Worm (Caenorhabditis elegans) whole organism, L1 larva: Measurements from ENCODE around the gene slc-17.7.

Source experiments
- C16A3.4 ChIP-seq: fragments of 150-350 bp; optimal IDR thresholded peaks from 2 replicates; lab custom pipeline; 2014; ENCODE audit warnings: missing biosample characterization, missing genetic modification characterization
- aha-1 ChIP-seq: fragments of 150-350 bp; optimal IDR thresholded peaks from 2 replicates; lab custom pipeline; 2014; ENCODE audit warnings: missing biosample characterization, missing genetic modification characterization
- alr-1 ChIP-seq: fragments of 200-800 bp; sonication (Bioruptor generic); optimal IDR thresholded peaks from 2 replicates; lab custom pipeline; 2018; ENCODE audit warnings: borderline replicate concordance, mild to moderate bottlenecking, missing genetic modification characterization, missing compliant biosample characterization
- aly-2 ChIP-seq: fragments of 150-350 bp; optimal IDR thresholded peaks from 2 replicates; lab custom pipeline; 2014; ENCODE audit warnings: missing biosample characterization, missing genetic modification characterization
- ama-1 ChIP-seq: fragments of 150-350 bp; optimal IDR thresholded peaks from 2 replicates; lab custom pipeline; 2014
- blmp-1 ChIP-seq: fragments of 150-350 bp; optimal IDR thresholded peaks from 2 replicates; lab custom pipeline; 2014; ENCODE audit warnings: missing biosample characterization, missing genetic modification characterization
- ceh-8 ChIP-seq: fragments of 200-800 bp; sonication (Bioruptor generic); optimal IDR thresholded peaks from 2 replicates; lab custom pipeline; 2018; ENCODE audit warnings: mild to moderate bottlenecking, missing genetic modification characterization, moderate library complexity, missing compliant biosample characterization
- ceh-82 ChIP-seq, 3 experiments: fragments of 150-350 bp in 1 of 3; sonication (generic microtip) in 2 of 3; optimal IDR thresholded peaks; 2 replicates each; lab custom pipeline; 2014 to 2017; ENCODE audit warnings: missing biosample characterization in 3 of 3, missing genetic modification characterization in 3 of 3
- ceh-90 ChIP-seq: sonication (generic microtip); optimal IDR thresholded peaks from 2 replicates; lab custom pipeline; 2016; ENCODE audit warnings: missing genetic modification characterization, missing compliant biosample characterization
- dpl-1 ChIP-seq, 3 experiments: fragments of 150-350 bp in 2 of 3; sonication (generic microtip) in 1 of 3; optimal IDR thresholded peaks; 2 replicates each; lab custom pipeline; 2014 to 2017; ENCODE audit warnings: missing biosample characterization in 3 of 3, missing genetic modification characterization in 3 of 3, missing genetic modification reagents in 3 of 3
- dsc-1 ChIP-seq: sonication (generic microtip); optimal IDR thresholded peaks from 2 replicates; lab custom pipeline; 2016; ENCODE audit warnings: mild to moderate bottlenecking, missing genetic modification characterization, missing compliant biosample characterization
- efl-1 ChIP-seq, 4 experiments: fragments of 150-350 bp; optimal IDR thresholded peaks in 3 of 4; peaks in 1 of 4; 1 replicate in 1 of 4; 2 replicates in 3 of 4; lab custom pipeline; 2014; ENCODE audit warnings: missing biosample characterization in 2 of 4, missing genetic modification characterization in 2 of 4, missing genetic modification reagents in 2 of 4
- egl-27 ChIP-seq, 2 experiments: fragments of 150-350 bp in 1 of 2; sonication (generic microtip); optimal IDR thresholded peaks; 3 replicates each; lab custom pipeline; 2017 to 2018; ENCODE audit warnings: missing biosample characterization in 2 of 2, missing genetic modification characterization in 2 of 2, missing genetic modification reagents in 2 of 2
- elt-2 ChIP-seq: sonication (generic microtip); optimal IDR thresholded peaks from 2 replicates; lab custom pipeline; 2016; ENCODE audit warnings: missing genetic modification characterization, mild to moderate bottlenecking, inconsistent platforms, missing compliant biosample characterization, missing genetic modification reagents
- elt-3 ChIP-seq, 6 experiments: fragments of 150-350 bp in 1 of 6; sonication (generic microtip); optimal IDR thresholded peaks; 2 replicates each; lab custom pipeline; 2017 to 2018; ENCODE audit warnings: missing biosample characterization in 6 of 6, missing genetic modification characterization in 6 of 6, inconsistent platforms in 1 of 6
- fkh-4 ChIP-seq: sonication (generic microtip); optimal IDR thresholded peaks from 2 replicates; lab custom pipeline; 2016; ENCODE audit warnings: missing compliant biosample characterization, missing genetic modification characterization, borderline replicate concordance
- fkh-8 ChIP-seq: sonication (generic microtip); optimal IDR thresholded peaks from 2 replicates; lab custom pipeline; 2016; ENCODE audit warnings: mild to moderate bottlenecking, missing genetic modification characterization, missing compliant biosample characterization
- hlh-4 ChIP-seq: sonication (generic microtip); optimal IDR thresholded peaks from 2 replicates; lab custom pipeline; 2016; ENCODE audit warnings: mild to moderate bottlenecking, missing genetic modification characterization, missing compliant biosample characterization
- irx-1 ChIP-seq: sonication (generic microtip); optimal IDR thresholded peaks from 2 replicates; lab custom pipeline; 2016; ENCODE audit warnings: missing genetic modification characterization, missing compliant biosample characterization
- isw-1 ChIP-seq: fragments of 200-800 bp; sonication (Bioruptor generic); IDR thresholded peaks from 2 replicates; pipeline ENCODE4 v1.3.6; 2022; ENCODE audit warnings: missing genetic modification characterization, missing compliant biosample characterization
- lin-14 ChIP-seq: fragments of 200-800 bp; sonication (Bioruptor generic); optimal IDR thresholded peaks from 2 replicates; lab custom pipeline; 2018; ENCODE audit warnings: mild to moderate bottlenecking, missing genetic modification characterization, moderate library complexity, missing compliant biosample characterization
- lin-35 ChIP-seq, 2 experiments: fragments of 150-350 bp; optimal IDR thresholded peaks; 2 replicates each; lab custom pipeline; 2014; ENCODE audit warnings: missing biosample characterization in 2 of 2, missing genetic modification characterization in 2 of 2, missing genetic modification reagents in 2 of 2
- lin-39 ChIP-seq: fragments of 150-350 bp; optimal IDR thresholded peaks from 2 replicates; lab custom pipeline; 2014; ENCODE audit warnings: missing biosample characterization, missing genetic modification reagents, missing genetic modification characterization
- lir-3 ChIP-seq: sonication (generic microtip); optimal IDR thresholded peaks from 2 replicates; lab custom pipeline; 2016; ENCODE audit warnings: mild to moderate bottlenecking, missing genetic modification characterization, moderate library complexity, missing compliant biosample characterization; ENCODE audit not compliant: poor library complexity
- lsy-2 ChIP-seq, 2 experiments: fragments of 150-350 bp; optimal IDR thresholded peaks; 2 replicates each; lab custom pipeline; 2014; ENCODE audit warnings: missing biosample characterization in 2 of 2, missing genetic modification characterization in 2 of 2
- mdl-1 ChIP-seq, 2 experiments: fragments of 150-350 bp; optimal IDR thresholded peaks; 2 replicates each; lab custom pipeline; 2014 to 2017; ENCODE audit warnings: missing biosample characterization in 2 of 2, missing genetic modification characterization in 2 of 2, inconsistent platforms in 1 of 2
- mef-2 ChIP-seq: fragments of 150-350 bp; optimal IDR thresholded peaks from 2 replicates; lab custom pipeline; 2014; ENCODE audit warnings: missing biosample characterization, missing genetic modification characterization
- nhr-19 ChIP-seq: fragments of 200-800 bp; sonication (Bioruptor generic); conservative IDR thresholded peaks from 2 replicates; pipeline ENCODE4 v1.3.6; 2022; ENCODE audit warnings: missing genetic modification characterization, missing compliant biosample characterization
- nhr-28 ChIP-seq: fragments of 150-350 bp; optimal IDR thresholded peaks from 2 replicates; lab custom pipeline; 2014; ENCODE audit warnings: missing biosample characterization, missing genetic modification characterization
- nhr-71 ChIP-seq: sonication (generic microtip); optimal IDR thresholded peaks from 2 replicates; lab custom pipeline; 2016; ENCODE audit warnings: mild to moderate bottlenecking, missing genetic modification characterization, moderate library complexity, missing compliant biosample characterization
- nhr-84 ChIP-seq: sonication (generic microtip); optimal IDR thresholded peaks from 2 replicates; lab custom pipeline; 2017; ENCODE audit warnings: missing biosample characterization, missing genetic modification characterization
- nhr-85 ChIP-seq: sonication (generic microtip); peaks from one replicate; lab custom pipeline; 2016; ENCODE audit warnings: missing genetic modification characterization, inconsistent platforms, missing compliant biosample characterization
- pag-3 ChIP-seq: sonication (generic microtip); optimal IDR thresholded peaks from 2 replicates; lab custom pipeline; 2017; ENCODE audit warnings: missing genetic modification characterization, mild to moderate bottlenecking, missing compliant biosample characterization, antibody characterized with exemption, borderline replicate concordance; ENCODE audit not compliant: insufficient read depth
- pax-3 ChIP-seq: fragments of 200-800 bp; sonication (Bioruptor generic); optimal IDR thresholded peaks from 2 replicates; lab custom pipeline; 2018; ENCODE audit warnings: mild to moderate bottlenecking, missing genetic modification characterization, moderate library complexity, missing compliant biosample characterization
- rnt-1 ChIP-seq: sonication (generic microtip); optimal IDR thresholded peaks from 2 replicates; lab custom pipeline; 2016; ENCODE audit warnings: mild to moderate bottlenecking, missing genetic modification characterization, moderate library complexity, missing compliant biosample characterization
- snpc-4 ChIP-seq: fragments of 150-350 bp; optimal IDR thresholded peaks from 2 replicates; lab custom pipeline; 2014; ENCODE audit warnings: missing biosample characterization, missing genetic modification characterization
- sox-4 ChIP-seq: sonication (generic microtip); optimal IDR thresholded peaks from 2 replicates; lab custom pipeline; 2016; ENCODE audit warnings: missing genetic modification characterization, missing compliant biosample characterization
- sup-37 ChIP-seq: fragments of 200-800 bp; sonication (Bioruptor generic); optimal IDR thresholded peaks from 2 replicates; lab custom pipeline; 2018; ENCODE audit warnings: mild to moderate bottlenecking, missing genetic modification characterization, missing compliant biosample characterization
- tbx-2 ChIP-seq: sonication (generic microtip); optimal IDR thresholded peaks from 2 replicates; lab custom pipeline; 2016; ENCODE audit warnings: missing genetic modification characterization, missing compliant biosample characterization
- tlp-1 ChIP-seq: fragments of 150-350 bp; optimal IDR thresholded peaks from 2 replicates; lab custom pipeline; 2014; ENCODE audit warnings: missing biosample characterization, missing genetic modification characterization
- unc-30 ChIP-seq: sonication (generic microtip); optimal IDR thresholded peaks from 2 replicates; lab custom pipeline; 2017; ENCODE audit warnings: missing biosample characterization, missing genetic modification characterization
- unc-62 ChIP-seq: fragments of 150-350 bp; optimal IDR thresholded peaks from 2 replicates; lab custom pipeline; 2014; ENCODE audit warnings: missing biosample characterization, missing genetic modification reagents, missing genetic modification characterization
- unc-86 ChIP-seq: sonication (generic microtip); optimal IDR thresholded peaks from 2 replicates; lab custom pipeline; 2016; ENCODE audit warnings: missing genetic modification characterization, missing compliant biosample characterization
- vab-15 ChIP-seq: sonication (generic microtip); optimal IDR thresholded peaks from 2 replicates; lab custom pipeline; 2017; ENCODE audit warnings: missing genotype, mild to moderate bottlenecking, missing genetic modification characterization, missing compliant biosample characterization
- xbp-1 ChIP-seq: sonication (generic microtip); optimal IDR thresholded peaks from 2 replicates; lab custom pipeline; 2016; ENCODE audit warnings: missing genetic modification characterization, missing compliant biosample characterization
- zip-4 ChIP-seq: fragments of 200-800 bp; sonication (Bioruptor generic); optimal IDR thresholded peaks from 2 replicates; lab custom pipeline; 2018; ENCODE audit warnings: mild to moderate bottlenecking, missing genetic modification characterization, moderate library complexity, missing compliant biosample characterization

slc-17.7 gene

DNA sequence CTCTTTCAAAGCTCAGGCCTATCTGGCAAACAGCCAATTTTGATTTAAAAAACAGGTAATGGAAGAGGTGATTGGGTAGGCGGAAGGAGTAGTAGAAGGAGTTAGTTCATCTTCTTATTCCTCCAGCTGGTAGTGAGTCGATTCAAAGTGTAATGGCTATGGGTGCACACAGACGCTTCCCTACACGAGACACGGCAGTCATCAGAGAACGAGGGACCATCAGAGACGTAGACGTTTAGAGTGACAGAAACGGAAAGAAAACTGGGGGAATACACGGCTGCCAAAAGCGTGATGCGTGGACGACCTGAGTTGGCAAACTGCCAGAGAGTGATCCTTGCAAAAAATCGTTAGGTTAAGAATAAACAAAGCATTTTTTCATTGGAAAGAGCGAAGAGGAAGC, 18.9 kb downstream of the slc-17.7 start:
- TF ChIP-seq unc-62 (GFP tag; lab: Kevin White, UChicago) (no peak), efl-1 (optimal IDR thresholded peaks at IDR 0.05; lab: Kevin White, UChicago) (peak; percentile 16 to 34), efl-1 (GFP tag; optimal IDR thresholded peaks at IDR 0.05 in 1 of 2; lab: Kevin White, UChicago) (no peak), tlp-1 (tag; lab: Kevin White, UChicago) (no peak), lin-14 (GFP tag; lab: Kevin White, UChicago) (peak; percentile 85), lsy-2 (tag; optimal IDR thresholded peaks at IDR 0.05; lab: Kevin White, UChicago) (peak; percentile 8 to 20), pag-3 (tag; lab: Kevin White, UChicago) (peak; percentile 86), sup-37 (GFP tag; lab: Kevin White, UChicago) (no peak), nhr-19 (GFP tag; lab: Robert Waterston, UW) (peak; percentile 35), lin-35 (GFP tag; optimal IDR thresholded peaks at IDR 0.05; lab: Kevin White, UChicago) (peak in 1 of 2 experiments; percentile 0), ceh-90 (tag; lab: Kevin White, UChicago) (no peak), aly-2 (no peak), blmp-1 (tag; lab: Kevin White, UChicago) (no peak), alr-1 (tag; lab: Kevin White, UChicago) (no peak), unc-86 (tag; lab: Kevin White, UChicago) (no peak), rnt-1 (peak; percentile 43), mdl-1 (tag; optimal IDR thresholded peaks at IDR 0.05; lab: Kevin White, UChicago) (peak in 1 of 2 experiments; percentile 34), nhr-85 (no peak), unc-30 (tag; lab: Kevin White, UChicago) (no peak), dsc-1 (tag; lab: Kevin White, UChicago) (peak; percentile 26), hlh-4 (tag; lab: Kevin White, UChicago) (no peak), ceh-8 (GFP tag; lab: Kevin White, UChicago) (no peak), nhr-71 (peak; percentile 60), ceh-82 (tag; optimal IDR thresholded peaks at IDR 0.05; lab: Kevin White, UChicago) (peak in 1 of 3 experiments; percentile 44), isw-1 (no peak), vab-15 (tag; lab: Kevin White, UChicago) (no peak)

DNA sequence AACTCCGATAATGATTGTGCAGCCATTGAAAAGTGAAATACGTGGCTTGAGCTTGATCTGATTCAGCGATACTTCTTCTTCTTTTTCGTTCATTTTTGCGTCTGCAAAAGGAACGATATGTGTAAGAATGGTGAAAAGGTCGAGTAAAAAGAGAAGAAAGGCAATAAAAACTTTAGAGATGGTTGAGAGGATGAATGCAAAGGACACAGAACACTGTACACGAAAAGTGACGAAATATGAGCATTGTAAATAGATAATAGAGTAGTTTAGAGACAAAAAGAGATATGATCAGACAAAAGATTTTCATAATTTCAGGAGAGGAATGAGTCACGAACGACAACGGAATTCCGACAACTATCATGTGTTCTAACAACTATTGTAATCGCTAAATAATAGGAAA, 20.0 kb downstream of the slc-17.7 start, which contains the start of gene aat-2:
Gene aat-2, minus strand, starts transcription at position 101 of the 400 bp plus-strand sequence.
- TF ChIP-seq egl-27 (tag; optimal IDR thresholded peaks at IDR 0.05; lab: Kevin White, UChicago) (no peak), rnt-1 (no peak), sox-4 (no peak), isw-1 (no peak), lir-3 (tag; lab: Kevin White, UChicago) (no peak), nhr-28 (no peak), mef-2 (tag; lab: Kevin White, UChicago) (no peak)

DNA sequence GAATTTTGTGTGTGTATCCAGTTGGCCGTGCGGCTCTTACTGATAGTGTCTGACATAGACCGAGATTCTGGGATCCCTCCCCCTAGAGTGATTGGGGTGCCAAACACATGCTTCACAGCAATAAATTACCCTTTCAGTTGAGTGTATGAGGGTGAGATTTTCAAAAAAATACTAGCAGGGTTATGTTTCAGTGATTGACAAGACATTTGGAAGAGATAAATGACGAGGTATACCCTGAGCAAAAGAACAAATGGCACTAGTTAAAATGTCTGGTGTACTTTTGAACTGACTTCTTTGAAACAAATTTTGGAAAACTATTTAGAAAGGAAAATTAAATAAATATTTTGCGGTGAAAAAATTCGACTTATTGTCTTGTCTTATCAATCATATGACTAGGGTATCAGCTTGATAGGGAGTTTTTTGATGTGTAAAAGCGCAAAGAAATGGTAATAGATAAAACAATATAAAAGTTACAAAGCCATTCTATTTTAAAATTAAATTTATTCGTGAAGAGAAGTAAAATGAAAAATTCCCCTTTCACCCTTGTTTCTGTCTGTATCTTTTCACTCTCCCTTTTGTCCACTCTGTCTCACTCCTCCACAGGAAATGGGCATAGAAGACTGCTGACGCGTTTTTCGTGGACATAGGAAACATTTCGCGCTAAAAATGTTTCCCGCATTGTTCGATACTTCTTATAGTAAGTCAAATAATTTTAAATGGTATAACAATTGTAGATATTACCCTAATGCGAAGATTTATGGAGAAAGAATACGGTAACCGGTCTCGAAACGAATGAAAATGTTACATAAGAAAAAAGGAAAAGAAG, 22.9 kb downstream of the slc-17.7 start, which contains the start of gene glo-4:
Gene glo-4, minus strand, starts transcription at position 51 of the 826 bp plus-strand sequence.
- TF ChIP-seq fkh-8 (tag; lab: Kevin White, UChicago) (peak; percentile 73), nhr-84 (tag; lab: Kevin White, UChicago) (no peak), unc-62 (GFP tag; lab: Kevin White, UChicago) (no peak), ama-1 (peak; percentile 46), lin-14 (GFP tag; lab: Kevin White, UChicago) (peak; percentile 94), snpc-4 (tag; lab: Kevin White, UChicago) (peak; percentile 69), fkh-4 (tag; lab: Kevin White, UChicago) (no peak), tlp-1 (tag; lab: Kevin White, UChicago) (no peak), tbx-2 (peak; percentile 90), C16A3.4 (tag; lab: Kevin White, UChicago) (peak; percentile 67), ceh-90 (tag; lab: Kevin White, UChicago) (peak; percentile 4), dsc-1 (tag; lab: Kevin White, UChicago) (peak; percentile 67), zip-4 (GFP tag; lab: Kevin White, UChicago) (peak; percentile 25), aha-1 (tag; lab: Kevin White, UChicago) (no peak), pax-3 (tag; lab: Kevin White, UChicago) (no peak), elt-3 (tag; optimal IDR thresholded peaks at IDR 0.05; lab: Kevin White, UChicago) (peak in 2 of 6 experiments; percentile 40 to 70), xbp-1 (tag; lab: Kevin White, UChicago) (peak; percentile 81), dpl-1 (GFP tag; optimal IDR thresholded peaks at IDR 0.05; lab: Kevin White, UChicago) (peak; percentile 74 to 87 (median 83)), irx-1 (tag; lab: Kevin White, UChicago) (peak; percentile 73), hlh-4 (tag; lab: Kevin White, UChicago) (no peak), lir-3 (tag; lab: Kevin White, UChicago) (peak; percentile 28), lin-39 (tag; lab: Kevin White, UChicago) (peak; percentile 34), elt-2 (peak; percentile 64), isw-1 (peak; percentile 66)
